Worm (Caenorhabditis elegans) whole organism, young adult: Measurements from ENCODE around the gene srab-6.

Experiments
- B0261.1 ChIP-seq: sonication (generic microtip); optimal IDR thresholded peaks from 2 replicates; lab custom pipeline; 2016; ENCODE audit warnings: mild to moderate bottlenecking, missing genetic modification characterization, moderate library complexity, missing compliant biosample characterization
- B0336.3 ChIP-seq: fragments of 200-800 bp; sonication (Bioruptor generic); IDR thresholded peaks from 2 replicates; pipeline ENCODE4 v1.3.6; 2022; ENCODE audit warnings: missing genetic modification characterization, missing compliant biosample characterization
- C06A6.2 ChIP-seq: fragments of 200-800 bp; sonication (Bioruptor generic); conservative IDR thresholded peaks from 2 replicates; pipeline ENCODE4 v1.3.6; 2022; ENCODE audit warnings: missing genetic modification characterization, missing compliant biosample characterization
- C17E4.6 ChIP-seq: fragments of 200-800 bp; sonication (Bioruptor generic); IDR thresholded peaks from 2 replicates; pipeline ENCODE4 v1.3.6; 2022; ENCODE audit warnings: missing genetic modification reagents, missing genetic modification characterization, missing compliant biosample characterization
- D2030.7 ChIP-seq: fragments of 200-800 bp; sonication (Bioruptor generic); IDR thresholded peaks from 2 replicates; pipeline ENCODE4 v1.3.6; 2022; ENCODE audit warnings: missing genetic modification reagents, missing genetic modification characterization, missing compliant biosample characterization
- F10E7.11 ChIP-seq: sonication (generic microtip); optimal IDR thresholded peaks from 2 replicates; lab custom pipeline; 2017; ENCODE audit warnings: mild to moderate bottlenecking, missing genetic modification characterization, moderate library complexity, missing compliant biosample characterization
- F23B12.7 ChIP-seq: sonication (generic microtip); optimal IDR thresholded peaks from 2 replicates; lab custom pipeline; 2017; ENCODE audit warnings: missing genetic modification characterization, mild to moderate bottlenecking, missing compliant biosample characterization, antibody characterized with exemption, moderate library complexity; ENCODE audit not compliant: insufficient read depth
- F33H1.4 ChIP-seq: fragments of 200-800 bp; sonication (Bioruptor generic); IDR thresholded peaks from 2 replicates; pipeline ENCODE4 v1.3.6; 2022; ENCODE audit warnings: missing genetic modification reagents, missing genetic modification characterization, missing compliant biosample characterization
- F39B2.1 ChIP-seq: fragments of 200-800 bp; sonication (Bioruptor generic); IDR thresholded peaks from 2 replicates; pipeline ENCODE4 v1.3.6; 2022; ENCODE audit warnings: missing genetic modification reagents, missing genetic modification characterization, missing compliant biosample characterization
- F55B11.4 ChIP-seq: sonication (generic microtip); optimal IDR thresholded peaks from 2 replicates; lab custom pipeline; 2016; ENCODE audit warnings: missing compliant biosample characterization, missing genetic modification characterization, borderline replicate concordance; ENCODE audit not compliant: insufficient read depth
- K12H6.12 ChIP-seq: fragments of 200-800 bp; sonication (Bioruptor generic); optimal IDR thresholded peaks from 2 replicates; lab custom pipeline; 2018; ENCODE audit warnings: mild to moderate bottlenecking, missing genetic modification characterization, missing compliant biosample characterization
- Y53F4B.3 ChIP-seq: fragments of 200-800 bp; sonication (Bioruptor generic); IDR thresholded peaks from 2 replicates; pipeline ENCODE4 v1.3.6; 2022; ENCODE audit warnings: missing genetic modification reagents, missing genetic modification characterization, missing compliant biosample characterization
- Y79H2A.3 ChIP-seq: fragments of 200-800 bp; sonication (Bioruptor generic); conservative IDR thresholded peaks from 2 replicates; pipeline ENCODE4 v1.3.6; 2022; ENCODE audit warnings: missing genetic modification reagents, missing genetic modification characterization, missing compliant biosample characterization
- akir-1 ChIP-seq: fragments of 200-800 bp; sonication (Bioruptor generic); optimal IDR thresholded peaks from 2 replicates; lab custom pipeline; 2018; ENCODE audit warnings: mild to moderate bottlenecking, missing genetic modification characterization, moderate library complexity, missing compliant biosample characterization
- ama-1 ChIP-seq, 3 experiments: fragments of 150-350 bp in 1 of 3; sonication (generic microtip) in 2 of 3; optimal IDR thresholded peaks; 2 replicates each; lab custom pipeline; 2014 to 2018; ENCODE audit warnings: missing biosample characterization in 2 of 3, missing genetic modification characterization in 2 of 3, missing genetic modification reagents in 2 of 3
- atf-7 ChIP-seq: sonication (generic microtip); optimal IDR thresholded peaks from 2 replicates; lab custom pipeline; 2017; ENCODE audit warnings: mild to moderate bottlenecking, missing genetic modification characterization, missing compliant biosample characterization
- attf-3 ChIP-seq: fragments of 200-800 bp; sonication (Bioruptor generic); conservative IDR thresholded peaks from 2 replicates; pipeline ENCODE4 v1.3.6; 2022; ENCODE audit warnings: missing genetic modification reagents, missing genetic modification characterization, missing compliant biosample characterization
- attf-5 ChIP-seq: fragments of 200-800 bp; sonication (Bioruptor generic); optimal IDR thresholded peaks from 2 replicates; lab custom pipeline; 2018; ENCODE audit warnings: mild to moderate bottlenecking, missing genetic modification characterization, missing compliant biosample characterization
- bed-1 ChIP-seq: fragments of 200-800 bp; sonication (Bioruptor generic); IDR thresholded peaks from 2 replicates; pipeline ENCODE4 v1.3.6; 2022; ENCODE audit warnings: missing genetic modification reagents, missing genetic modification characterization, missing compliant biosample characterization
- ceh-40 ChIP-seq: fragments of 200-800 bp; sonication (Bioruptor generic); IDR thresholded peaks from 2 replicates; pipeline ENCODE4 v1.3.6; 2022; ENCODE audit warnings: missing genetic modification characterization, missing compliant biosample characterization
- ceh-91 ChIP-seq: fragments of 200-800 bp; sonication (Bioruptor generic); IDR thresholded peaks from 2 replicates; pipeline ENCODE4 v1.3.6; 2022; ENCODE audit warnings: missing genetic modification reagents, missing genetic modification characterization, missing compliant biosample characterization
- chd-7 ChIP-seq: sonication (generic microtip); optimal IDR thresholded peaks from 2 replicates; lab custom pipeline; 2016; ENCODE audit warnings: mild to moderate bottlenecking, missing genetic modification characterization, moderate library complexity, missing compliant biosample characterization
- dpff-1 ChIP-seq: sonication (generic microtip); optimal IDR thresholded peaks from 2 replicates; lab custom pipeline; 2017; ENCODE audit warnings: mild to moderate bottlenecking, missing genetic modification characterization, missing compliant biosample characterization
- egl-18 ChIP-seq: fragments of 200-800 bp; sonication (Bioruptor generic); IDR thresholded peaks from 2 replicates; pipeline ENCODE4 v1.3.6; 2022; ENCODE audit warnings: missing genetic modification reagents, missing genetic modification characterization, missing compliant biosample characterization
- egl-44 ChIP-seq: fragments of 200-800 bp; sonication (Bioruptor generic); IDR thresholded peaks from 2 replicates; pipeline ENCODE4 v1.3.6; 2022; ENCODE audit warnings: missing genetic modification reagents, missing genetic modification characterization, missing compliant biosample characterization
- fkh-3 ChIP-seq: sonication (generic microtip); optimal IDR thresholded peaks from 2 replicates; lab custom pipeline; 2016; ENCODE audit warnings: mild to moderate bottlenecking, missing genetic modification characterization, missing compliant biosample characterization
- gei-17 ChIP-seq: fragments of 200-800 bp; sonication (Bioruptor generic); optimal IDR thresholded peaks from 2 replicates; lab custom pipeline; 2018; ENCODE audit warnings: mild to moderate bottlenecking, missing genetic modification characterization, missing compliant biosample characterization
- hlh-12 ChIP-seq: sonication (generic microtip); optimal IDR thresholded peaks from 2 replicates; lab custom pipeline; 2016; ENCODE audit warnings: missing genetic modification characterization, missing compliant biosample characterization
- hmg-20 ChIP-seq: fragments of 200-800 bp; sonication (Bioruptor generic); IDR thresholded peaks from 2 replicates; pipeline ENCODE4 v1.3.6; 2022; ENCODE audit warnings: missing genetic modification reagents, missing genetic modification characterization, missing compliant biosample characterization
- lag-1 ChIP-seq: fragments of 200-800 bp; sonication (Bioruptor generic); IDR thresholded peaks from 2 replicates; pipeline ENCODE4 v1.3.6; 2022; ENCODE audit warnings: missing genetic modification reagents, missing genetic modification characterization, missing compliant biosample characterization
- lin-54 ChIP-seq: fragments of 200-800 bp; sonication (Bioruptor generic); optimal IDR thresholded peaks from 2 replicates; lab custom pipeline; 2018; ENCODE audit warnings: mild to moderate bottlenecking, missing genetic modification characterization, missing compliant biosample characterization
- lir-1 ChIP-seq: fragments of 200-800 bp; sonication (Bioruptor generic); conservative IDR thresholded peaks from 2 replicates; pipeline ENCODE4 v1.3.6; 2022; ENCODE audit warnings: missing genetic modification reagents, missing genetic modification characterization, missing compliant biosample characterization
- lsl-1 ChIP-seq: fragments of 200-800 bp; sonication (Bioruptor generic); optimal IDR thresholded peaks from 2 replicates; lab custom pipeline; 2018; ENCODE audit warnings: mild to moderate bottlenecking, missing genetic modification characterization, moderate library complexity, missing compliant biosample characterization
- madf-10 ChIP-seq: sonication (generic microtip); optimal IDR thresholded peaks from 2 replicates; lab custom pipeline; 2016; ENCODE audit warnings: mild to moderate bottlenecking, missing genetic modification characterization, missing compliant biosample characterization
- madf-6 ChIP-seq: fragments of 200-800 bp; sonication (Bioruptor generic); IDR thresholded peaks from 2 replicates; pipeline ENCODE4 v1.3.6; 2022; ENCODE audit warnings: missing genetic modification reagents, missing genetic modification characterization, missing compliant biosample characterization
- mes-4 ChIP-seq: sonication (generic microtip); optimal IDR thresholded peaks from 2 replicates; lab custom pipeline; 2016; ENCODE audit warnings: missing genotype, missing genetic modification characterization, missing compliant biosample characterization
- nfya-2 ChIP-seq: fragments of 200-800 bp; sonication (Bioruptor generic); IDR thresholded peaks from 2 replicates; pipeline ENCODE4 v1.3.6; 2022; ENCODE audit warnings: missing genetic modification reagents, missing genetic modification characterization, missing compliant biosample characterization
- rpc-1 ChIP-seq, 2 experiments: fragments of 150-350 bp in 1 of 2; sonication (generic microtip) in 1 of 2; optimal IDR thresholded peaks; 2 replicates each; lab custom pipeline; 2014 to 2018; ENCODE audit warnings: missing biosample characterization in 1 of 2, missing genetic modification characterization in 1 of 2, missing genetic modification reagents in 1 of 2, missing genotype in 1 of 2
- sea-2 ChIP-seq: fragments of 200-800 bp; sonication (Bioruptor generic); IDR thresholded peaks from 2 replicates; pipeline ENCODE4 v1.3.6; 2022; ENCODE audit warnings: missing genetic modification characterization, missing compliant biosample characterization
- snpc-4 ChIP-seq, 5 experiments: fragments of 150-350 bp in 1 of 5; sonication (generic microtip) in 4 of 5; optimal IDR thresholded peaks; 2 replicates each; lab custom pipeline; 2014 to 2018; ENCODE audit warnings: missing genetic modification characterization in 5 of 5, missing biosample characterization in 3 of 5, antibody characterized with exemption in 2 of 5, mild to moderate bottlenecking in 2 of 5, missing compliant biosample characterization in 2 of 5, missing genotype in 2 of 5, moderate library complexity in 2 of 5, missing genetic modification reagents in 1 of 5
- somi-1 ChIP-seq: fragments of 200-800 bp; sonication (Bioruptor generic); optimal IDR thresholded peaks from 2 replicates; lab custom pipeline; 2018; ENCODE audit warnings: mild to moderate bottlenecking, missing genetic modification characterization, missing compliant biosample characterization
- tbp1 ChIP-seq: fragments of 200-800 bp; sonication (Bioruptor generic); optimal IDR thresholded peaks from 2 replicates; lab custom pipeline; 2018; ENCODE audit warnings: mild to moderate bottlenecking, missing genetic modification characterization, missing compliant biosample characterization
- tbx-9 ChIP-seq: sonication (generic microtip); optimal IDR thresholded peaks from 2 replicates; lab custom pipeline; 2016; ENCODE audit warnings: borderline replicate concordance, missing genetic modification characterization, inconsistent platforms, missing compliant biosample characterization
- unc-130 ChIP-seq: sonication (generic microtip); optimal IDR thresholded peaks from 2 replicates; lab custom pipeline; 2016; ENCODE audit warnings: missing genetic modification reagents, missing genetic modification characterization, missing compliant biosample characterization
- xnd-1 ChIP-seq: sonication (generic microtip); optimal IDR thresholded peaks from 2 replicates; lab custom pipeline; 2016; ENCODE audit warnings: missing genotype, missing genetic modification reagents, missing genetic modification characterization, missing compliant biosample characterization
- zfh-2 ChIP-seq: fragments of 200-800 bp; sonication (Bioruptor generic); conservative IDR thresholded peaks from 2 replicates; pipeline ENCODE4 v1.3.6; 2022; ENCODE audit warnings: missing genetic modification reagents, missing genetic modification characterization, missing compliant biosample characterization
- ztf-22 ChIP-seq: fragments of 200-800 bp; sonication (Bioruptor generic); optimal IDR thresholded peaks from 2 replicates; lab custom pipeline; 2018; ENCODE audit warnings: mild to moderate bottlenecking, missing genetic modification characterization, moderate library complexity, missing compliant biosample characterization
- ztf-28 ChIP-seq: fragments of 200-800 bp; sonication (Bioruptor generic); IDR thresholded peaks from 2 replicates; pipeline ENCODE4 v1.3.6; 2022; ENCODE audit warnings: missing genetic modification reagents, missing genetic modification characterization, missing compliant biosample characterization

The srab-6 gene

ce11 chrV:3163143-3163542 is 11.4 kb upstream of the srab-6 start (continued):
- TF ChIP-seq ztf-28 (GFP tag; lab: Robert Waterston, UW): 0 out of 2 replicates have a peak, but pooled peaks have one; percentile 35
- TF ChIP-seq Y79H2A.3: no peak
- TF ChIP-seq nfya-2 (GFP tag; lab: Robert Waterston, UW): no peak
- TF ChIP-seq tbp1 (GFP tag; lab: Kevin White, UChicago): peak; percentile 82
- TF ChIP-seq lir-1 (GFP tag; lab: Robert Waterston, UW): no peak
- TF ChIP-seq fkh-3 (tag; lab: Kevin White, UChicago): no peak
- TF ChIP-seq bed-1: 0 out of 2 replicates have a peak, but pooled peaks have one; percentile 58
- peak; percentile 29 for TF ChIP-seq attf-5 (GFP tag; lab: Kevin White, UChicago)
- TF ChIP-seq tbx-9 (tag; lab: Kevin White, UChicago): no peak
- no peak for TF ChIP-seq akir-1 (GFP tag; lab: Kevin White, UChicago)
- peak; percentile 61 for TF ChIP-seq B0261.1 (tag; lab: Kevin White, UChicago)
- TF ChIP-seq madf-10 (tag; lab: Kevin White, UChicago): peak; percentile 2
- no peak for TF ChIP-seq gei-17 (GFP tag; lab: Kevin White, UChicago)
- no peak for TF ChIP-seq dpff-1 (tag; lab: Kevin White, UChicago)
- no peak for TF ChIP-seq C06A6.2 (GFP tag; lab: Robert Waterston, UW)
- no peak for TF ChIP-seq hlh-12
- TF ChIP-seq B0336.3 (GFP tag; lab: Robert Waterston, UW): no peak
- 0 out of 2 replicates have a peak, but pooled peaks have one; percentile 23 for TF ChIP-seq egl-44 (GFP tag; lab: Robert Waterston, UW)
- no peak for TF ChIP-seq ceh-91 (GFP tag; lab: Robert Waterston, UW)
- TF ChIP-seq F23B12.7 (tag; lab: Kevin White, UChicago): no peak
- TF ChIP-seq snpc-4 (GFP tag; optimal IDR thresholded peaks at IDR 0.05; lab: Kevin White, UChicago): peak; percentile 69
- TF ChIP-seq snpc-4 (tag; optimal IDR thresholded peaks at IDR 0.05; lab: Kevin White, UChicago): peak in 1 of 4 experiments; percentile 59
- no peak for TF ChIP-seq ztf-22 (GFP tag; lab: Kevin White, UChicago)
- 0 out of 2 replicates have a peak, but pooled peaks have one; percentile 6 for TF ChIP-seq hmg-20 (GFP tag; lab: Robert Waterston, UW)
- peak; percentile 5 for TF ChIP-seq xnd-1 (tag; lab: Kevin White, UChicago)
- TF ChIP-seq F33H1.4: peak; percentile 27; the same call in 1 of the 2 replicates
- TF ChIP-seq chd-7 (tag; lab: Kevin White, UChicago): peak; percentile 56
- TF ChIP-seq zfh-2 (GFP tag; lab: Robert Waterston, UW): no peak
- TF ChIP-seq madf-6 (GFP tag; lab: Robert Waterston, UW): peak; percentile 56; the same call in 1 of the 2 replicates
- peak; percentile 52 for TF ChIP-seq lin-54 (GFP tag; lab: Kevin White, UChicago)
- TF ChIP-seq C17E4.6 (GFP tag; lab: Robert Waterston, UW): no peak
- TF ChIP-seq mes-4 (tag; lab: Kevin White, UChicago): peak; percentile 28
- no peak for TF ChIP-seq F55B11.4 (tag; lab: Kevin White, UChicago)
- no peak for TF ChIP-seq unc-130 (GFP tag; lab: Kevin White, UChicago)
- TF ChIP-seq ama-1 (optimal IDR thresholded peaks at IDR 0.05; lab: Kevin White, UChicago): no peak
- no peak for TF ChIP-seq ama-1 (GFP tag; optimal IDR thresholded peaks at IDR 0.05; lab: Kevin White, UChicago)
- no peak for TF ChIP-seq somi-1 (GFP tag; lab: Kevin White, UChicago)
- TF ChIP-seq ceh-40 (GFP tag; lab: Robert Waterston, UW): no peak
- TF ChIP-seq F10E7.11 (tag; lab: Kevin White, UChicago): no peak
- no peak for TF ChIP-seq atf-7 (tag; lab: Kevin White, UChicago)
- TF ChIP-seq lag-1 (GFP tag; lab: Robert Waterston, UW): no peak
- TF ChIP-seq attf-3 (GFP tag; lab: Robert Waterston, UW): no peak
- TF ChIP-seq K12H6.12: no peak
- TF ChIP-seq egl-18: no peak
- TF ChIP-seq lsl-1: peak; percentile 40
- TF ChIP-seq sea-2: no peak
- TF ChIP-seq D2030.7 (GFP tag; lab: Robert Waterston, UW): peak; percentile 63
- no peak for TF ChIP-seq F39B2.1
- peak; percentile 71 for TF ChIP-seq rpc-1 (optimal IDR thresholded peaks at IDR 0.05; lab: Kevin White, UChicago)
- TF ChIP-seq rpc-1 (tag; optimal IDR thresholded peaks at IDR 0.05; lab: Kevin White, UChicago): peak; percentile 95
- TF ChIP-seq Y53F4B.3 (GFP tag; lab: Robert Waterston, UW): no peak
